Worm (Caenorhabditis elegans): ENCODE measurements around the gene C52E2.2.

Gene C52E2.2

DNA sequence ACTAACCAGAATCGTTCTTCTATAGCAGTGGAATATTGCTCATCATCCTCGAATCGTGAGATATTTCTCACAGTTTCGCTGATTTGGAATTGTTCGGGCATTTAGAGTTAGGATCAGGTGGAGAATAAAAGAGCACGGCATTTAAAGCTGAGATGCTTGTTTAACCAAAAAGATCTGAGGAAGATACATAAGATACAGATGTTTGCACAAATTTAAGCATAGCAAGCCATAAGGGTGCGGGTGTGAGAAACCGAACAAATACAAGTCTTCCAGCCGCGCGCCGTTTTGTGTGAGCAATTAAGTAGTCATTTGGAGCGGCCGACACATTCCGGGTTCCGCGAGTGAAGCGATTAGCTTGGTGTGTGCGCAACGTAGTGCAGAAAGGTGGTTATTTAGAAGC lies 33.8 kb downstream of the C52E2.2 start, which contains the start of gene math-7:
Gene math-7 (minus strand): TSS at position 101 of the 400 bp plus-strand sequence.
- no peak for TF ChIP-seq ref-1 (GFP tag; conservative IDR thresholded peaks at IDR 0.05)
- no peak for TF ChIP-seq ztf-29 (GFP tag; IDR thresholded peaks at IDR 0.05)
- no peak for TF ChIP-seq med-1 (GFP tag; optimal IDR thresholded peaks at IDR 0.05; ENCODE audit: insufficient read depth)
- no peak for TF ChIP-seq T22C8.4 (GFP tag; IDR thresholded peaks at IDR 0.05)
- TF ChIP-seq klf-2 (GFP tag; conservative IDR thresholded peaks at IDR 0.05), result no peak
- no peak for TF ChIP-seq tab-1 (GFP tag; IDR thresholded peaks at IDR 0.05)
- no peak for TF ChIP-seq flt-1 (GFP tag; IDR thresholded peaks at IDR 0.05)
- TF ChIP-seq cog-1 (tag; optimal IDR thresholded peaks at IDR 0.05), result no peak
- no peak for TF ChIP-seq ztf-23 (GFP tag; IDR thresholded peaks at IDR 0.05)

DNA sequence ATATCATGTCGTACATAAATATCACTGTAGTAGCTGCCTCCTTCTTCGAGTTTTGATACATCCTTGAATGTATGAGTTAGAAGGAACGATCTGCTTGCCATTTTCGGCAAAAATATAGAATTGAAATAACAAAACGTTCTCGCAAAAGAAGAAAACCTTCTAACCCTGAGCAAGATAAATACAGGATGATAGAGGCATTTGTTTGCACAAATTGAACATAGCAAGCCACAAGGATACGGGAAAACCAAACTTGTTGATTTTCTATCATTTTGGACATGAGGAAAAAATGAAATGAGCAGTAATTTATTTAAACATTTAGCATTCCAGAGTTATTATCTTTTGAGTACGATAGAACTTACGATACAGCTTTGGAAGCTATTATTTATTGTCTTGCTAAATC lies 36.5 kb downstream of the C52E2.2 start, which contains the start of gene math-8:
Gene math-8 (minus strand): TSS at position 101 of the 400 bp plus-strand sequence.
- TF ChIP-seq flt-1 (GFP tag; IDR thresholded peaks at IDR 0.05) (no peak), med-1 (GFP tag; optimal IDR thresholded peaks at IDR 0.05; ENCODE audit: insufficient read depth) (no peak), ref-1 (GFP tag; conservative IDR thresholded peaks at IDR 0.05) (no peak), tab-1 (GFP tag; IDR thresholded peaks at IDR 0.05) (no peak), cog-1 (tag; optimal IDR thresholded peaks at IDR 0.05) (no peak), ztf-23 (GFP tag; IDR thresholded peaks at IDR 0.05) (no peak), klf-2 (GFP tag; conservative IDR thresholded peaks at IDR 0.05) (no peak), ztf-29 (GFP tag; IDR thresholded peaks at IDR 0.05) (no peak), T22C8.4 (GFP tag; IDR thresholded peaks at IDR 0.05) (no peak)

DNA sequence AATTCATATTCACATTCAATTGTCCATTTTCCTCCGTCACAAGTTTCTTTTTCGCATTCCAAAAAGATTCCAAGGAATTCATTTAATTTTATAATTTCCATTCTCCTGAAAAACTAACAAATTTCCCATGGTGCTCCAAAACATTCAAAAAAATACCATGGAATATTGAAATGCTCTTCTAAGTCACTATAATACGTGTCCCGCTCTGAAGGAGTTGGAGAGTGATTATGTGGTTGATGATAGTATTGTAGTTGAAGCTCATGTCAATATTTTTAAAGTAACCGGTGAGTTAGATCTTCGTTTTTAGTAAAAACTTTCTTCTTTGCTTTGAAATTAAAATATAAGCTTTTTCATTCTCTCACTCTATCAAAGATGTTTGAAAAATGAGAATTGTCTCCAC lies 38.1 kb downstream of the C52E2.2 start, which contains the start of gene math-9:
Gene math-9 (minus strand): TSS at position 101 of the 400 bp plus-strand sequence.
- TF ChIP-seq flt-1 (GFP tag; IDR thresholded peaks at IDR 0.05) (no peak), med-1 (GFP tag; optimal IDR thresholded peaks at IDR 0.05; ENCODE audit: insufficient read depth) (no peak), ztf-29 (GFP tag; IDR thresholded peaks at IDR 0.05) (no peak), tab-1 (GFP tag; IDR thresholded peaks at IDR 0.05) (no peak), ref-1 (GFP tag; conservative IDR thresholded peaks at IDR 0.05) (no peak), ztf-23 (GFP tag; IDR thresholded peaks at IDR 0.05) (no peak), cog-1 (tag; optimal IDR thresholded peaks at IDR 0.05) (no peak), klf-2 (GFP tag; conservative IDR thresholded peaks at IDR 0.05) (no peak), T22C8.4 (GFP tag; IDR thresholded peaks at IDR 0.05) (no peak)

DNA sequence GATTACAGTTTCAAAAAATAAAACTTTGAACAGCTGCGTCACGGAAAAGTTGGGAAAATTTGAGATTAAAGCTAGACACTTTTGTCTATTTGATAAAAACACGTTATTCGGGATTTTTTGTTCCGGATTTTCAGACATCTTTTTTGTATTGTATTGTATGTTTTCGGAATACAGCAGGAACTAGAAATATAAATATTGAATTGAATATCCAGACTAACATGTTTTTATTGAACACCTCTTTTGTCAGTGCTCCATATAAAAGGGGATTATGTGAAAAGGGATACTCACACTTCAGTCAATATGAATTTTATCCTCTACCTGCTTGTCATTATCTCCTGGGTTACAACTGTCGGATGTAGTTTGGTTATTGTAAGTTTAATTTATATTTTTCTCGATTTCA lies 41.3 kb downstream of the C52E2.2 start, which contains the start of gene C16C4.1:
Gene C16C4.1 (plus strand): TSS at position 301 of the 400 bp plus-strand sequence.
- no peak for TF ChIP-seq cog-1 (tag; optimal IDR thresholded peaks at IDR 0.05)
- no peak for TF ChIP-seq ref-1 (GFP tag; conservative IDR thresholded peaks at IDR 0.05)
- no peak for TF ChIP-seq T22C8.4 (GFP tag; IDR thresholded peaks at IDR 0.05)
- TF ChIP-seq ztf-23 (GFP tag; IDR thresholded peaks at IDR 0.05), result no peak
- TF ChIP-seq klf-2 (GFP tag; conservative IDR thresholded peaks at IDR 0.05), result no peak
- TF ChIP-seq med-1 (GFP tag; optimal IDR thresholded peaks at IDR 0.05; ENCODE audit: insufficient read depth), result no peak
- TF ChIP-seq flt-1 (GFP tag; IDR thresholded peaks at IDR 0.05), result no peak
- TF ChIP-seq ztf-29 (GFP tag; IDR thresholded peaks at IDR 0.05), result no peak
- no peak for TF ChIP-seq tab-1 (GFP tag; IDR thresholded peaks at IDR 0.05)

DNA sequence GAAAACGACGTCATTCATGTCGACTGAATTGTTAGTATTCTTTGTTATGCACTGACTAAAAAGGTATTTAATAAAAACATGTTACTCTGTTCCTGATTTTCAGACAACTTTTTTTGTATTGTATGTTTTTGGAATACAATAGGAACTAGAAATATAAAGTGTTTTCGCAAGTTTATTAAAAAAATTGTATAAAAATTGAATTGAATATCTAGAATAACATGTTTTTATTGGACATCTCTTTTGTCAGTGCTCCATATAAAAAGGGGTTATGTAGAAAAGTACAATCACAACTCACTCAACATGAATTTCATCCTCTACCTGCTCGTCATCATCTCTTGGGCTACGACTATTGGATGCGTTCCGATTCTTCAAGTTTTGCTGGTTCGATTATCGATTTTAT lies 42.7 kb downstream of the C52E2.2 start, which contains the start of gene C46F9.5:
Gene C46F9.5 (plus strand): TSS at position 301 of the 400 bp plus-strand sequence.
- TF ChIP-seq klf-2 (GFP tag; conservative IDR thresholded peaks at IDR 0.05), result no peak
- no peak for TF ChIP-seq cog-1 (tag; optimal IDR thresholded peaks at IDR 0.05)
- no peak for TF ChIP-seq tab-1 (GFP tag; IDR thresholded peaks at IDR 0.05)
- no peak for TF ChIP-seq T22C8.4 (GFP tag; IDR thresholded peaks at IDR 0.05)
- TF ChIP-seq ztf-23 (GFP tag; IDR thresholded peaks at IDR 0.05), result no peak
- no peak for TF ChIP-seq ref-1 (GFP tag; conservative IDR thresholded peaks at IDR 0.05)
- no peak for TF ChIP-seq flt-1 (GFP tag; IDR thresholded peaks at IDR 0.05)
- TF ChIP-seq med-1 (GFP tag; optimal IDR thresholded peaks at IDR 0.05; ENCODE audit: insufficient read depth), result no peak
- TF ChIP-seq ztf-29 (GFP tag; IDR thresholded peaks at IDR 0.05), result no peak

DNA sequence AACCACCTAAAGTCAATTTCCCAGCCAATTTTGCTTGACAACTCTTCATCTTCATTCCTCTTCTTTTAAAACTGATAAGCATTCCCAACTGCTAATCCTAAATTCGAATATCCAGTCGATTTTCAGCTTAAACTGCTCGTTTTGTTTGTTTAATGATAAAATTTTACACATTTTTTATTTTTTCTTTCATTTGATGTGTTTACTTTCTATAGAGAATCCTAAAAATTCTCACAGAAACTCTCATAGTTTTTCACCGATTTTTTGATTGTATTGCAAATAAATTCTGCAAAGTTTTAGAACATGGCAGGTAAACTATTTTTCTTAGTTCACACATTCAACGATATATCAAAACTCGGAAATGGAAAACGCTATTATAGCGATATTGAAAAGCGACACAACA lies 43.2 kb downstream of the C52E2.2 start, which contains the start of gene math-25:
Gene math-25 (plus strand): TSS at position 301 of the 400 bp plus-strand sequence.
- TF ChIP-seq tab-1 (GFP tag; IDR thresholded peaks at IDR 0.05) (no peak), med-1 (GFP tag; optimal IDR thresholded peaks at IDR 0.05; ENCODE audit: insufficient read depth) (no peak), ztf-29 (GFP tag; IDR thresholded peaks at IDR 0.05) (no peak), T22C8.4 (GFP tag; IDR thresholded peaks at IDR 0.05) (no peak), cog-1 (tag; optimal IDR thresholded peaks at IDR 0.05) (no peak), klf-2 (GFP tag; conservative IDR thresholded peaks at IDR 0.05) (no peak), flt-1 (GFP tag; IDR thresholded peaks at IDR 0.05) (no peak), ref-1 (GFP tag; conservative IDR thresholded peaks at IDR 0.05) (no peak), ztf-23 (GFP tag; IDR thresholded peaks at IDR 0.05) (no peak)

DNA sequence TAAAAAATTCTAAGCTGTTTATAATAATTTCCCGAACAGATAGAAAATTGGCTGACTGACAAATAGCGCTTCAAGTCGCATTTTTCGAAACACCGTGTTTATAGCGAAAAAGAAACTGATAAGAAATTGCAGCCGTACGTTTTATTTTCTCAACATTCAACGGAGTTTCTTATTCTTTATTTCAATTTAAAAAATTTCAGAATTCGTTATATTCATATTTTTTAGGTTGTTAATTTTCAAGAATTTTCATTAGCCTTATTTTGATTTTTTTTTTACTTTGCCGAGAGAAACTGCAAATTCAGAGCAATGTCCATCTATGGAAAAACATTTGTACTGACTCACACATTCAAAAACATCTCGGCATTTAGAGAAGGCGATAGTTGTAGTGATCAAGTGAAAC lies 45.3 kb downstream of the C52E2.2 start, which contains the start of gene C46F9.6:
Gene C46F9.6 (plus strand): TSS at position 301 of the 400 bp plus-strand sequence.
- TF ChIP-seq T22C8.4 (GFP tag; IDR thresholded peaks at IDR 0.05) (no peak), flt-1 (GFP tag; IDR thresholded peaks at IDR 0.05) (no peak), med-1 (GFP tag; optimal IDR thresholded peaks at IDR 0.05; ENCODE audit: insufficient read depth) (no peak), cog-1 (tag; optimal IDR thresholded peaks at IDR 0.05) (no peak), klf-2 (GFP tag; conservative IDR thresholded peaks at IDR 0.05) (no peak), ref-1 (GFP tag; conservative IDR thresholded peaks at IDR 0.05) (no peak), tab-1 (GFP tag; IDR thresholded peaks at IDR 0.05) (no peak), ztf-23 (GFP tag; IDR thresholded peaks at IDR 0.05) (no peak), ztf-29 (GFP tag; IDR thresholded peaks at IDR 0.05) (no peak)

DNA sequence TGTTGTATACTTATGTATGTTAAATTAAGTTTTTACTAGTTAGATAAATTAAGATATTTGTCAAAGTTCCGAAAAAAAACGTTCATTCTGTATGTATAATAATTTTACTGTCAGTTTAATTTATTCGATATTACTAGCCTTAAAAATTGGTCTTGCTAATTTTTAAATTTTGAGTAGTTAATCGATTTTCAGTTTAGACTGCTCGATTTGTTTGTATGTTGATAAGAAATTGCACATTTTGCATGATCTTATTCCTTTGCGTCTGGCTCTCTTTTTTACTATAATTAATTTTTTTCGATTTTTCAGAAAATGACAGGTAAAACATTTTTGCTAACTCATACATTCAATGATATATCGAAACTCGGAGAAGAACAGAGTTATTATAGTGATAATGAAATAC lies 47.3 kb downstream of the C52E2.2 start, which contains the start of gene math-24:
Gene math-24 (plus strand): TSS at position 301 of the 400 bp plus-strand sequence.
- TF ChIP-seq klf-2 (GFP tag; conservative IDR thresholded peaks at IDR 0.05) (no peak), ztf-29 (GFP tag; IDR thresholded peaks at IDR 0.05) (no peak), ztf-23 (GFP tag; IDR thresholded peaks at IDR 0.05) (no peak), cog-1 (tag; optimal IDR thresholded peaks at IDR 0.05) (no peak), flt-1 (GFP tag; IDR thresholded peaks at IDR 0.05) (no peak), T22C8.4 (GFP tag; IDR thresholded peaks at IDR 0.05) (no peak), ref-1 (GFP tag; conservative IDR thresholded peaks at IDR 0.05) (no peak), tab-1 (GFP tag; IDR thresholded peaks at IDR 0.05) (no peak), med-1 (GFP tag; optimal IDR thresholded peaks at IDR 0.05; ENCODE audit: insufficient read depth) (no peak)

DNA sequence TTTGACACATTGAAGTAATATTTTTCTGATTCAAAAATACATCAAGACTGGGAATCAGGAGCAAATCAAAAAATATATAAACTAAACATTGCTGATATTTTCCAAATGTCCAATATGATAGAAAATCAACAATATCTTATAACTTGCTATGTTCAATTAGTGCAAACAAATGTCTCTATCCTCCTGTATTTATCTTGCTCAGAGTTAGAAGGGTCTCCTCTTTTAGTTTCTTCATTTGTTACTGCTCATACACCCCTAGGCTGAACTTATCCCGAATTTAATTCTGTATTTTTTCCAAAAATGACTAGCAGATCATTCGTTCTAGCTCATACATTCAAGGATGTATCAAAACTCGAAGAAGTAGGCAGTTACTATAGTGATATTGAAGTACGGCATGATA lies 49.4 kb downstream of the C52E2.2 start, which contains the start of gene math-23:
Gene math-23 (plus strand): TSS at position 301 of the 400 bp plus-strand sequence.
- TF ChIP-seq klf-2 (GFP tag; conservative IDR thresholded peaks at IDR 0.05), result no peak
- no peak for TF ChIP-seq cog-1 (tag; optimal IDR thresholded peaks at IDR 0.05)
- TF ChIP-seq tab-1 (GFP tag; IDR thresholded peaks at IDR 0.05), result no peak
